Worm (Caenorhabditis elegans) whole organism, young adult: ENCODE results near the gene tag-191.

ENCODE experiments used
- ceh-79 ChIP-seq: sonication (generic microtip); optimal IDR thresholded peaks from 2 replicates; lab custom pipeline; 2017; ENCODE audit warnings: mild to moderate bottlenecking, missing genetic modification characterization, missing compliant biosample characterization
- nfya-1 ChIP-seq: sonication (generic microtip); optimal IDR thresholded peaks from 2 replicates; lab custom pipeline; 2017; ENCODE audit warnings: antibody characterized with exemption, missing compliant biosample characterization, missing genetic modification characterization, borderline replicate concordance; ENCODE audit not compliant: insufficient read depth
- pha-4 ChIP-seq: fragments of 150-350 bp; sonication (generic microtip); optimal IDR thresholded peaks from 2 replicates; lab custom pipeline; 2014; ENCODE audit warnings: missing biosample characterization, missing genetic modification reagents, missing genetic modification characterization
- unc-130 ChIP-seq: sonication (generic microtip); optimal IDR thresholded peaks from 2 replicates; lab custom pipeline; 2016; ENCODE audit warnings: missing genetic modification reagents, missing genetic modification characterization, missing compliant biosample characterization

- TF ChIP-seq unc-130 (GFP tag; lab: Kevin White, UChicago) (no peak), pha-4 (no peak), ceh-79 (no peak), nfya-1 (no peak)
These were observed 26.4 kb upstream of the tag-191 start, which contains the start of gene C53A5.11 for ce11 chrV:14562589-14562988.
